Worm (Caenorhabditis elegans) whole organism, mixed stage, embryonic: ENCODE data around the gene Y80D4G.2.

Experiments used
- M03D4.4 ChIP-seq: sonication (generic microtip); optimal IDR thresholded peaks from 2 replicates; lab custom pipeline; 2017; ENCODE audit warnings: mild to moderate bottlenecking, missing genetic modification characterization, missing compliant biosample characterization
- bed-3 ChIP-seq: fragments of 200-800 bp; sonication (Bioruptor generic); optimal IDR thresholded peaks from 3 replicates; lab custom pipeline; 2018; ENCODE audit warnings: mild to moderate bottlenecking, missing genetic modification characterization, moderate library complexity, missing compliant biosample characterization
- blmp-1 ChIP-seq: fragments of 150-350 bp; optimal IDR thresholded peaks from 2 replicates; lab custom pipeline; 2014; ENCODE audit warnings: missing biosample characterization, missing genetic modification characterization
- ceh-43 ChIP-seq: fragments of 200-800 bp; sonication (Bioruptor generic); optimal IDR thresholded peaks from 2 replicates; lab custom pipeline; 2018; ENCODE audit warnings: mild to moderate bottlenecking, missing genetic modification characterization, moderate library complexity, missing compliant biosample characterization
- ceh-83 ChIP-seq: fragments of 200-800 bp; sonication (Bioruptor generic); optimal IDR thresholded peaks from 2 replicates; lab custom pipeline; 2018; ENCODE audit warnings: mild to moderate bottlenecking, missing genetic modification characterization, missing compliant biosample characterization
- ces-1 ChIP-seq: fragments of 150-350 bp; optimal IDR thresholded peaks from 2 replicates; lab custom pipeline; 2014; ENCODE audit warnings: missing biosample characterization, missing genetic modification reagents, missing genetic modification characterization
- cnd-1 ChIP-seq: fragments of 200-800 bp; sonication (Bioruptor generic); optimal IDR thresholded peaks from 2 replicates; lab custom pipeline; 2018; ENCODE audit warnings: mild to moderate bottlenecking, missing genetic modification characterization, missing compliant biosample characterization
- drap-1 ChIP-seq: fragments of 200-800 bp; sonication (Bioruptor generic); optimal IDR thresholded peaks from 3 replicates; lab custom pipeline; 2018; ENCODE audit warnings: mild to moderate bottlenecking, missing genetic modification characterization, missing compliant biosample characterization
- elt-1 ChIP-seq: sonication (generic microtip); optimal IDR thresholded peaks from 2 replicates; lab custom pipeline; 2017; ENCODE audit warnings: missing genetic modification characterization, mild to moderate bottlenecking, missing compliant biosample characterization, antibody characterized with exemption, moderate library complexity, borderline replicate concordance; ENCODE audit not compliant: insufficient read depth
- elt-3 ChIP-seq: fragments of 150-350 bp; optimal IDR thresholded peaks from 2 replicates; lab custom pipeline; 2014; ENCODE audit warnings: missing biosample characterization, missing genetic modification characterization
- flh-1 ChIP-seq: fragments of 200-800 bp; sonication (Bioruptor generic); optimal IDR thresholded peaks from 2 replicates; lab custom pipeline; 2018; ENCODE audit warnings: mild to moderate bottlenecking, missing genetic modification characterization, moderate library complexity, missing compliant biosample characterization
- ham-2 ChIP-seq: fragments of 200-800 bp; sonication (Bioruptor generic); optimal IDR thresholded peaks from 2 replicates; lab custom pipeline; 2018; ENCODE audit warnings: mild to moderate bottlenecking, missing genetic modification characterization, missing compliant biosample characterization
- hlh-1 ChIP-seq: fragments of 150-350 bp; optimal IDR thresholded peaks from 2 replicates; lab custom pipeline; 2014; ENCODE audit warnings: missing biosample characterization, missing genetic modification reagents, missing genetic modification characterization
- lin-32 ChIP-seq: fragments of 200-800 bp; sonication (Bioruptor generic); optimal IDR thresholded peaks from 2 replicates; lab custom pipeline; 2018; ENCODE audit warnings: mild to moderate bottlenecking, missing genetic modification characterization, missing compliant biosample characterization
- lsy-2 ChIP-seq: fragments of 150-350 bp; optimal IDR thresholded peaks from 2 replicates; lab custom pipeline; 2014; ENCODE audit warnings: missing biosample characterization, missing genetic modification characterization
- mab-5 ChIP-seq: fragments of 150-350 bp; optimal IDR thresholded peaks from 2 replicates; lab custom pipeline; 2014; ENCODE audit warnings: missing biosample characterization, missing genetic modification characterization
- mls-2 ChIP-seq: sonication (generic microtip); optimal IDR thresholded peaks from 2 replicates; lab custom pipeline; 2016; ENCODE audit warnings: mild to moderate bottlenecking, missing genetic modification characterization, moderate library complexity, missing compliant biosample characterization
- nhr-2 ChIP-seq: fragments of 150-350 bp; optimal IDR thresholded peaks from 2 replicates; lab custom pipeline; 2014; ENCODE audit warnings: missing biosample characterization, missing genetic modification characterization
- nhr-237 ChIP-seq: fragments of 150-350 bp; optimal IDR thresholded peaks from 2 replicates; lab custom pipeline; 2014; ENCODE audit warnings: missing biosample characterization, missing genetic modification characterization
- nhr-28 ChIP-seq: fragments of 150-350 bp; optimal IDR thresholded peaks from 2 replicates; lab custom pipeline; 2014; ENCODE audit warnings: missing biosample characterization, missing genetic modification characterization
- nhr-76 ChIP-seq: sonication (generic microtip); optimal IDR thresholded peaks from 2 replicates; lab custom pipeline; 2017; ENCODE audit warnings: missing biosample characterization, missing genetic modification characterization
- pha-4 ChIP-seq: fragments of 150-350 bp; optimal IDR thresholded peaks from 2 replicates; lab custom pipeline; 2018; ENCODE audit warnings: missing biosample characterization, missing genetic modification reagents, missing genetic modification characterization
- sem-2 ChIP-seq: fragments of 200-800 bp; sonication (Bioruptor generic); optimal IDR thresholded peaks from 2 replicates; lab custom pipeline; 2018; ENCODE audit warnings: mild to moderate bottlenecking, missing genetic modification characterization, missing compliant biosample characterization
- snpc-4 ChIP-seq: fragments of 150-350 bp; optimal IDR thresholded peaks from 2 replicates; lab custom pipeline; 2014; ENCODE audit warnings: missing biosample characterization, missing genetic modification characterization
- sptf-1 ChIP-seq: sonication (generic microtip); optimal IDR thresholded peaks from 2 replicates; lab custom pipeline; 2017; ENCODE audit warnings: mild to moderate bottlenecking, missing genetic modification characterization, moderate library complexity, missing compliant biosample characterization
- tbx-8 ChIP-seq: fragments of 200-800 bp; sonication (Bioruptor generic); optimal IDR thresholded peaks from 2 replicates; lab custom pipeline; 2018; ENCODE audit warnings: mild to moderate bottlenecking, missing genetic modification characterization, moderate library complexity, missing compliant biosample characterization
- unc-120 ChIP-seq: sonication (generic microtip); optimal IDR thresholded peaks from 2 replicates; lab custom pipeline; 2017; ENCODE audit warnings: missing genetic modification characterization, missing compliant biosample characterization; ENCODE audit not compliant: poor library complexity, severe bottlenecking
- unc-39 ChIP-seq: fragments of 150-350 bp; optimal IDR thresholded peaks from 2 replicates; lab custom pipeline; 2014; ENCODE audit warnings: missing biosample characterization, missing genetic modification characterization
- unc-62 ChIP-seq: fragments of 150-350 bp; optimal IDR thresholded peaks from 2 replicates; lab custom pipeline; 2014; ENCODE audit warnings: missing biosample characterization, missing genetic modification reagents, missing genetic modification characterization
- zip-8 ChIP-seq: fragments of 150-350 bp; optimal IDR thresholded peaks from 2 replicates; lab custom pipeline; 2014; ENCODE audit warnings: missing biosample characterization, missing genetic modification characterization
- ztf-11 ChIP-seq: fragments of 150-350 bp; optimal IDR thresholded peaks from 2 replicates; lab custom pipeline; 2014; ENCODE audit warnings: missing biosample characterization, missing genetic modification characterization

The Y80D4G.2 gene

DNA sequence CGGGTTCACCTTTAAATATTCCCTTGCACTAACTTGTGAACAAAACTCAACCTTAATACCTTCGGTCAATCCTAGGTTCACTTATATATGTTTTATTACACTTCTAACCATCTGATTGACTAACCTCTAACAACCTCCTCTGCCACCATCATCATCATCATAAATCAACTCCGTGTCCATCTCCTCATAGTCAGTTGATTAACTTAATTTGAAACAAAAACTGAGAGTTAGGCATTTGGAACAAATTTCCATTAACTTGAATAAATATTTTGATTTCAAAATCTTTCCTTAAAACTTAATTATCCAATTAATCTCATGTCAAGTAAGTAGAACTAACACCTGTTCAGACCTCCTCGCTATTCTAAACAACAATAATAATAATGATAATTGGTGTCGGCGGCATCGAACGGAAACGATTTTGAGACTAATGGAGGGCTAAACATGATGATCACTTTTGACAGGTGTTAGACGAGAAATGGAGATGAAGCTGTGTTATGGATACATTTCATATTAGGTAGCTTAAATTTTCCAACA lies 40.6 kb downstream of the Y80D4G.2 start:
- peak; percentile 66 for TF ChIP-seq unc-62 (GFP tag; lab: Kevin White, UChicago)
- no peak for TF ChIP-seq mab-5 (tag; lab: Kevin White, UChicago)
- TF ChIP-seq flh-1 (GFP tag; lab: Kevin White, UChicago) = no peak
- peak; percentile 19 for TF ChIP-seq nhr-2 (tag; lab: Kevin White, UChicago)

DNA sequence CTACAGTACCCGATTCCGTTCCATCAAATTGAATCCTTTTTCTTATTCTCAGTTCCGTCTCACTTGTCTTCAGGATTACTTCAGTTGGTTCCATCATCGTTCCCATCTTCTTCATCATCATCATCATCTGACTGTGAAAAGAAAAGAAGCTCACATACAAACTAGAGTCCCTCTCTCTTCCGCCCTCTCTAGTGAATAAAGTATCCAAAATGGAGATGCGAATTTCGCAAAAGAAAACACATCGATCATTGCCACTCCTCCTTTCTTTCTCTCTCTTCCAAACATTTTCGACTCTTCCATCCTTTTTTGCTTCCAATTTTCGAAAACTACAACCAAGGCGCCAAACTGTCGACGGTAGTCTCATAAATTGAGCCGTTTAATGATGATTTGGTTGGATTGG lies 41.5 kb downstream of the Y80D4G.2 start:
- TF ChIP-seq hlh-1 (tag; lab: Kevin White, UChicago) = no peak

DNA sequence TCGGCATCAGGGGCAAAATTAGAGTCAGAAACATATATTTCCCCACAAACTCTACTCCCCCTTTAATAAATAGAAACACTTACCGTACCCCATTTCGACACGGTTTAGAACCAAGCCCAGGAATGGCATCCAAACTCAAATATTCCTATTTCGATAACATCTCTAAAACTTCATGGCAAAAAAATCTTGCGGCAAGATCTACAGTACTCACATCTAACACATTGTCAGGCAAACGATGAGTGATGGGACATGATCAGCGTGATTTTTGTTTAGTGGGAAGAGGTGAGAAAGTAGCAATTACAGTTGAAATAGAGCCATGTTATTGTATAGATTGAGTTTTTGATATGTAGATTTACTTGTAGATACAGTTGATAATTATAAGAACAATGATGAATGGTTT lies 43.4 kb downstream of the Y80D4G.2 start:
- TF ChIP-seq unc-62 (GFP tag; lab: Kevin White, UChicago) (peak; percentile 28), tbx-8 (GFP tag; lab: Kevin White, UChicago) (no peak)

DNA sequence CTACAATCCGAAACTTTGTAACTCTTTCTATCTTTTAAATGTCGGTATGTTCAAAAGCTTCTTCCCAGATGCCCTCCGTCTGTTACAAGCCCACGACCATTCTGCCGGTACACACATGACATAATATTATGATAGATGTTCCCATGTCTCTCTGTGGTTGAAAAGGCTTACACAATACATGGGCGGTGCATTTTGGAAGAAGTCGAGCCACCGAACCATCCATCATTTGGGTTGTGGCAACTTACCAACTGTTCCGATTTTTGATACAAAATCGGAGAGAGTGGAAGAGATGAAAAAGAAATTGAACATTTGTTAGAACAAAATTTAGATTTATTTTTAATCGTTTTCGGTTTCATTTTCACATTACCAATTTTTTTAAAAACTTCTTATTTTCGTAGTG lies 45.4 kb downstream of the Y80D4G.2 start:
- TF ChIP-seq drap-1 (GFP tag; lab: Kevin White, UChicago) (no peak), blmp-1 (tag; lab: Kevin White, UChicago) (no peak), ceh-83 (no peak), hlh-1 (tag; lab: Kevin White, UChicago) (peak; percentile 78), elt-1 (tag; lab: Kevin White, UChicago) (no peak), ces-1 (GFP tag; lab: Kevin White, UChicago) (no peak), snpc-4 (tag; lab: Kevin White, UChicago) (no peak), unc-39 (tag; lab: Kevin White, UChicago) (no peak), lsy-2 (tag; lab: Kevin White, UChicago) (no peak), zip-8 (tag; lab: Kevin White, UChicago) (no peak), elt-3 (tag; lab: Kevin White, UChicago) (no peak), bed-3 (GFP tag; lab: Kevin White, UChicago) (no peak), flh-1 (GFP tag; lab: Kevin White, UChicago) (no peak), nhr-237 (tag; lab: Kevin White, UChicago) (no peak), cnd-1 (tag; lab: Kevin White, UChicago) (peak; percentile 14), mls-2 (tag; lab: Kevin White, UChicago) (no peak), nhr-76 (tag; lab: Kevin White, UChicago) (no peak), nhr-28 (no peak), lin-32 (GFP tag; lab: Kevin White, UChicago) (no peak), ceh-43 (GFP tag; lab: Kevin White, UChicago) (no peak), ztf-11 (tag; lab: Kevin White, UChicago) (no peak), unc-120 (tag; lab: Kevin White, UChicago) (peak; percentile 50), mab-5 (tag; lab: Kevin White, UChicago) (no peak), sptf-1 (tag; lab: Kevin White, UChicago) (no peak), pha-4 (no peak), sem-2 (GFP tag; lab: Kevin White, UChicago) (no peak), nhr-2 (tag; lab: Kevin White, UChicago) (no peak), unc-62 (GFP tag; lab: Kevin White, UChicago) (peak; percentile 96), M03D4.4 (tag; lab: Kevin White, UChicago) (no peak)

DNA sequence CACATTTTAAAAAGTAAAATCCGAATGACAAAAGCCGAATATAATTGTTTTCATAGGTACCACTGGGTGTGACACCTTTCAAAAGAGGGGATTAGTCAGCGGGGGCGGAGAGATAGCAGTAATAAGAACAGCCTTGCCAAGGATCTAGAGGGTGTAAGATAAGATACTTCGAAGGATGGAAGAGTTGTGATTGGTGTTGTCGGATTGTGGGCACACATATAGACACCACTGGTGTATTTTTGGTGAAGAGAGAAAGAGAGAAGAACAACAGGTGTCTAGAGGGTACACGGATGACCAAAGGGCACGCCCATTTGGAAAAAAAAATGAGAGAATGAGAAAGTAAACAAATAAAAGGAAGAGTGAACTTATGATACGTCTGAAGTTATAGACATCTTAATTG lies 49.2 kb downstream of the Y80D4G.2 start:
- no peak for TF ChIP-seq pha-4
- TF ChIP-seq ham-2 (GFP tag; lab: Kevin White, UChicago) = no peak
- TF ChIP-seq hlh-1 (tag; lab: Kevin White, UChicago) = peak; percentile 93
- TF ChIP-seq unc-120 (tag; lab: Kevin White, UChicago) = peak; percentile 83
- TF ChIP-seq unc-62 (GFP tag; lab: Kevin White, UChicago) = peak; percentile 74
